Fruit fly (Drosophila melanogaster) whole organism, adult: ENCODE results near the gene al.

Experiments used
- CG11617 ChIP-seq: fragments of 200-800 bp; sonication (Bioruptor generic); optimal IDR thresholded peaks from 2 replicates; lab custom pipeline; 2017; ENCODE audit warnings: mild to moderate bottlenecking, missing biosample characterization, missing genetic modification reagents, missing genetic modification characterization
- CG12768 ChIP-seq: fragments of 200-800 bp; sonication (Bioruptor generic); optimal IDR thresholded peaks from 2 replicates; lab custom pipeline; 2017; ENCODE audit warnings: missing biosample characterization, missing genetic modification characterization, mild to moderate bottlenecking, moderate library complexity, missing genetic modification reagents
- CG33017 ChIP-seq: fragments of 200-800 bp; sonication (Bioruptor generic); optimal IDR thresholded peaks from 2 replicates; lab custom pipeline; 2018; ENCODE audit warnings: missing biosample characterization, mild to moderate bottlenecking, missing genetic modification characterization, moderate library complexity
- CG5204 ChIP-seq: fragments of 200-800 bp; sonication (Bioruptor generic); optimal IDR thresholded peaks from 2 replicates; lab custom pipeline; 2016; ENCODE audit warnings: missing biosample characterization, missing genetic modification characterization
- CG7045 ChIP-seq: fragments of 200-800 bp; sonication (Bioruptor generic); optimal IDR thresholded peaks from 2 replicates; lab custom pipeline; 2017; ENCODE audit warnings: missing biosample characterization, mild to moderate bottlenecking, missing genetic modification characterization
- Clk ChIP-seq: fragments of 200-800 bp; sonication (Bioruptor generic); optimal IDR thresholded peaks from 2 replicates; lab custom pipeline; 2017; ENCODE audit warnings: missing biosample characterization, missing genetic modification characterization
- bab1 ChIP-seq: fragments of 200-800 bp; sonication (Bioruptor generic); optimal IDR thresholded peaks from 3 replicates; lab custom pipeline; 2019; ENCODE audit warnings: missing biosample characterization, mild to moderate bottlenecking, missing genetic modification characterization, moderate library complexity
- kay ChIP-seq: fragments of 200-800 bp; sonication (Bioruptor generic); peaks from one replicate; lab custom pipeline; 2016; ENCODE audit warnings: missing biosample characterization, missing genetic modification characterization, borderline replicate concordance
- pad ChIP-seq: fragments of 200-800 bp; sonication (Bioruptor generic); optimal IDR thresholded peaks from 3 replicates; lab custom pipeline; 2017; ENCODE audit warnings: missing biosample characterization, missing genetic modification characterization, mild to moderate bottlenecking, moderate library complexity, missing genetic modification reagents
- tj ChIP-seq: fragments of 200-800 bp; sonication (Bioruptor generic); optimal IDR thresholded peaks from 3 replicates; lab custom pipeline; 2017; ENCODE audit warnings: missing biosample characterization, mild to moderate bottlenecking, missing genetic modification characterization, moderate library complexity
- toe ChIP-seq: fragments of 200-800 bp; sonication (Bioruptor generic); optimal IDR thresholded peaks from 2 replicates; lab custom pipeline; 2016; ENCODE audit warnings: missing biosample characterization, missing genetic modification characterization

DNA sequence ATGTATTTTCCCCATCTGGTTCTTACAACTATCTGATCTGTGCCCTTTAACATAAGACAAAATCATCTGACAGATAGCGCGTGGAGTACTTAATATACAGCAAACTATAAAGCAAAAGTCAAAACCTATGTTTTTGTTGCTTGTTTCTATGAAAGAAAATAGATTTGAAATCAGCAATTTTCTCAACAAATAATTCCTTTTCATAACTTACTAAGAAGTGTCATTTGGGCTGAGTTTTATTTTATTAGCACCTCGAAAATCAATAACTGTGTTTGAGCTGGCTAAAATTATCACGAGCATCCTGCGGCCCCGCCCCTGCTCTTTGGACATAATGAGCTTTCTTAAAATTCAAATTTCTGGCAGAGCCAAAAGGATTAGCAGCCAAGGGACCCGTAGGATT, 45.7 kb upstream of the al start, which contains the start of gene CG31921:
- TF ChIP-seq CG7045 (GFP tag; lab: Kevin White, UChicago): no peak
- no peak for TF ChIP-seq CG33017 (tag; lab: Kevin White, UChicago)
- no peak for TF ChIP-seq toe (GFP tag; lab: Kevin White, UChicago)
- TF ChIP-seq CG12768 (GFP tag; lab: Kevin White, UChicago): no peak
- TF ChIP-seq kay (GFP tag; lab: Kevin White, UChicago): no peak
- no peak for TF ChIP-seq CG5204 (GFP tag; lab: Kevin White, UChicago)
- no peak for TF ChIP-seq pad (GFP tag; lab: Kevin White, UChicago)
- no peak for TF ChIP-seq Clk
- TF ChIP-seq CG11617 (GFP tag; lab: Kevin White, UChicago): no peak
- no peak for TF ChIP-seq tj (GFP tag; lab: Kevin White, UChicago)
- no peak for TF ChIP-seq bab1 (GFP tag; lab: Kevin White, UChicago)
